Fruit fly (Drosophila melanogaster): Measurements from ENCODE around the gene CG42583.

DNA sequence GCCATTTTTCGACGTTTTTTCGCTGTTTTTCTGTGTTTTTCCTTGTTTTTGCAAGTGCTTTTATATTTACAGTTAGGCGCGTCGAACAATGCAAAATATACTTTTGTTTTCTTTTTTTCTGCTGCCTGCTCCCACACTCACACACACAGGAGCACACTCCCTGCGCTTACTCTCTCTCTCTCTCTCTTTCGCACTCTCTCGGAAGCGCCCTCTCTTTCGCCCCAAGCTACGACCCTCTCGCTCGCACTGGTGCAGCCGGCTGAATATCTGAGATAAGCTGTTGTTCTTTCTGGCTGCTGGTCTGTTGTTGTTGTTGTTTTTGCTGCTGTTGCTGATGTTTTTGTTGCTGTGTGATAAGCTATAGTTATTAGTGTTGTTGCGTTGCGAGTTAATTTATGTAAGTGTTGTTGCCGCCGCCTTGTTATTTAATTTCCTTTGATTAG, 19.4 kb downstream of the CG42583 start:
- TF ChIP-seq h (optimal IDR thresholded peaks at IDR 0.05) (no peak), psq (optimal IDR thresholded peaks at IDR 0.05) (no peak), ttk (optimal IDR thresholded peaks at IDR 0.05) (no peak), insv (optimal IDR thresholded peaks at IDR 0.05) (no peak)
